Worm (Caenorhabditis elegans): ENCODE results near the gene dpy-11.

The dpy-11 gene

DNA sequence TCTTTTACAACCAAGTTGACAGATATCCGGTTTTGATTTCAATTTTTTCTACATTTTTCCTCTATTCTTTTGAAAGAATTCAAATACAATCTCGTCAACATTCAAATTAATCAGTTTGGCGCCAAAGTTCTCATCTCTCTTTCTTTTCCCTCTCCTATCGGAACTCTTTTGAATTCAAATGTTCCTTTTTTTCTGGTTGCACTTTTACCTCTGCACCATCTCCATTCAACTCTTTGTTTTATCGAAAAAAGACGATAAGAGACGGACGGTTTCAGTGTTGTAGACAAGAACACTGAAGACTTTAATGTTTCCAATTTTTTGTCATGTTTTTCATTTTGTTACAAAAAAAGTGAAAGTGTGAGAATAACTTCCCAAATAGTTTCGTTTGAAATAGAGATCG lies 39.0 kb downstream of the dpy-11 start:
- TF ChIP-seq egl-5 (tag; optimal IDR thresholded peaks at IDR 0.05) = no peak
- TF ChIP-seq pqm-1 (tag; optimal IDR thresholded peaks at IDR 0.05) = peak; percentile 76
- TF ChIP-seq nhr-28 (tag; optimal IDR thresholded peaks at IDR 0.05) = no peak
- no peak for TF ChIP-seq eor-1 (tag; optimal IDR thresholded peaks at IDR 0.05)
- no peak for TF ChIP-seq elt-3 (tag; optimal IDR thresholded peaks at IDR 0.05)
- no peak for TF ChIP-seq egl-27 (tag; optimal IDR thresholded peaks at IDR 0.05)
- no peak for TF ChIP-seq lin-39 (tag; optimal IDR thresholded peaks at IDR 0.05)
- TF ChIP-seq pha-4 (tag; optimal IDR thresholded peaks at IDR 0.05) = peak; percentile 52
- no peak for TF ChIP-seq mdl-1 (tag; optimal IDR thresholded peaks at IDR 0.05)
- TF ChIP-seq unc-62 (GFP tag; optimal IDR thresholded peaks at IDR 0.05) = no peak
- no peak for TF ChIP-seq fkh-10 (GFP tag; optimal IDR thresholded peaks at IDR 0.05)
- TF ChIP-seq zag-1 (tag; optimal IDR thresholded peaks at IDR 0.05) = no peak
- peak; percentile 87 for TF ChIP-seq elt-2 (tag; optimal IDR thresholded peaks at IDR 0.05)
- TF ChIP-seq tbx-2 (tag; optimal IDR thresholded peaks at IDR 0.05) = no peak
- no peak for TF ChIP-seq nhr-43 (tag; optimal IDR thresholded peaks at IDR 0.05; ENCODE audit: poor library complexity, severe bottlenecking)
- no peak for TF ChIP-seq ztf-11 (tag; optimal IDR thresholded peaks at IDR 0.05)
- TF ChIP-seq snpc-4 (tag; optimal IDR thresholded peaks at IDR 0.05) = no peak
- no peak for TF ChIP-seq jun-1 (tag; optimal IDR thresholded peaks at IDR 0.05)
- TF ChIP-seq fkh-2 (tag; optimal IDR thresholded peaks at IDR 0.05) = no peak
- TF ChIP-seq ceh-9 (tag; optimal IDR thresholded peaks at IDR 0.05) = no peak
- no peak for TF ChIP-seq nfya-1 (tag; optimal IDR thresholded peaks at IDR 0.05; ENCODE audit: insufficient read depth)
- peak; percentile 39 for TF ChIP-seq skn-1 (tag; optimal IDR thresholded peaks at IDR 0.05)
- no peak for TF ChIP-seq ceh-16 (tag; optimal IDR thresholded peaks at IDR 0.05)
- TF ChIP-seq ztf-4 (tag; optimal IDR thresholded peaks at IDR 0.05) = no peak

ce11 chrV:6471208-6471607 lies 43.8 kb downstream of the dpy-11 start:
- TF ChIP-seq ceh-9 (tag; optimal IDR thresholded peaks at IDR 0.05) (no peak), elt-1 (tag; optimal IDR thresholded peaks at IDR 0.05) (peak; percentile 56)

ce11 chrV:6467676-6468075 lies 47.4 kb downstream of the dpy-11 start:
- TF ChIP-seq lin-15B (tag; optimal IDR thresholded peaks at IDR 0.05) (no peak), nhr-25 (tag; optimal IDR thresholded peaks at IDR 0.05) (no peak), R02D3.7 (tag; optimal IDR thresholded peaks at IDR 0.05) (no peak), egl-5 (tag; optimal IDR thresholded peaks at IDR 0.05) (peak; percentile 14), ZK546.5 (tag; optimal IDR thresholded peaks at IDR 0.05) (no peak), nhr-28 (tag; optimal IDR thresholded peaks at IDR 0.05) (no peak)

DNA sequence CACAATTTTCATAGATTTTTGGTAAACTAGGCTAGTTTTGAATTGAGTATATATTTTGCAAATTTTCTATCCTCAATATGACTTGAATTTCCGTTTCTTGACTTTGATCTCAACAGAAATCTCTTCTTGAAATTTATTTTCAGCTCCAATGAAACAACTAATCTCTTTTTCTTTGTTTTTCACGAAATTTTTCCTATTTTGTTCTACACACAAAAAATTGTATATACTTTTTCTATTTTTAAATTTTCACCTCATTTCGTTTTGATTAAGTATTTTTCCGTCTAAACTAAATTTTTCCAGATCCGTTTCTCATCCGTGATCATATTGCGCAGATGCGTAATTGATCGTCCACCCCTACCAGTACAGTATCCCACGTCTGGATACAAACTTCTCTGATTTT lies 50.3 kb downstream of the dpy-11 start, which contains the start of gene unc-83:
unc-83 (plus strand) TSS at position 301 of the 400 bp plus-strand sequence.
- no peak for TF ChIP-seq ztf-11 (tag; optimal IDR thresholded peaks at IDR 0.05)
- TF ChIP-seq nhr-25 (tag; optimal IDR thresholded peaks at IDR 0.05) = no peak
- no peak for TF ChIP-seq ceh-82 (tag; optimal IDR thresholded peaks at IDR 0.05)
- no peak for TF ChIP-seq egl-27 (tag; optimal IDR thresholded peaks at IDR 0.05)
- no peak for TF ChIP-seq nhr-23 (tag; optimal IDR thresholded peaks at IDR 0.05)
- no peak for TF ChIP-seq ceh-28 (tag; optimal IDR thresholded peaks at IDR 0.05)
- no peak for TF ChIP-seq nhr-76 (tag; optimal IDR thresholded peaks at IDR 0.05)
- no peak for TF ChIP-seq ceh-9 (tag; optimal IDR thresholded peaks at IDR 0.05)
- no peak for TF ChIP-seq sea-2 (GFP tag; optimal IDR thresholded peaks at IDR 0.05)
- no peak for TF ChIP-seq ztf-4 (tag; optimal IDR thresholded peaks at IDR 0.05)
- no peak for TF ChIP-seq mdl-1 (tag; optimal IDR thresholded peaks at IDR 0.05)
- TF ChIP-seq mml-1 (tag; optimal IDR thresholded peaks at IDR 0.05) = no peak

ce11 chrV:6464238-6464637 lies 50.8 kb downstream of the dpy-11 start:
- no peak for TF ChIP-seq elt-2 (tag; optimal IDR thresholded peaks at IDR 0.05)
- TF ChIP-seq nhr-23 (tag; optimal IDR thresholded peaks at IDR 0.05) = no peak
- TF ChIP-seq eor-1 (tag; optimal IDR thresholded peaks at IDR 0.05) = no peak
- TF ChIP-seq aly-2 (tag; optimal IDR thresholded peaks at IDR 0.05) = no peak
- TF ChIP-seq zag-1 (tag; optimal IDR thresholded peaks at IDR 0.05) = no peak
- no peak for TF ChIP-seq mml-1 (tag; optimal IDR thresholded peaks at IDR 0.05)
- TF ChIP-seq daf-12 (tag; optimal IDR thresholded peaks at IDR 0.05) = no peak
- no peak for TF ChIP-seq fkh-2 (tag; optimal IDR thresholded peaks at IDR 0.05)
- no peak for TF ChIP-seq snpc-4 (tag; optimal IDR thresholded peaks at IDR 0.05)
- no peak for TF ChIP-seq skn-1 (tag; optimal IDR thresholded peaks at IDR 0.05)
- TF ChIP-seq elt-3 (tag; optimal IDR thresholded peaks at IDR 0.05) = no peak
- TF ChIP-seq nhr-28 (tag; optimal IDR thresholded peaks at IDR 0.05) = no peak
- TF ChIP-seq nhr-76 (tag; optimal IDR thresholded peaks at IDR 0.05) = no peak
- no peak for TF ChIP-seq ZK546.5 (tag; optimal IDR thresholded peaks at IDR 0.05)
- no peak for TF ChIP-seq hmg-11 (tag; optimal IDR thresholded peaks at IDR 0.05)
- no peak for TF ChIP-seq nhr-43 (tag; optimal IDR thresholded peaks at IDR 0.05; ENCODE audit: poor library complexity, severe bottlenecking)
